Worm (Caenorhabditis elegans) whole organism, mixed stage, embryonic: Measurements from ENCODE around the gene F19B10.1.

Experiments used
- blmp-1 ChIP-seq: fragments of 150-350 bp; optimal IDR thresholded peaks from 2 replicates; lab custom pipeline; 2014; ENCODE audit warnings: missing biosample characterization, missing genetic modification characterization
- ces-1 ChIP-seq: fragments of 150-350 bp; optimal IDR thresholded peaks from 2 replicates; lab custom pipeline; 2014; ENCODE audit warnings: missing biosample characterization, missing genetic modification reagents, missing genetic modification characterization
- lsy-2 ChIP-seq: fragments of 150-350 bp; optimal IDR thresholded peaks from 2 replicates; lab custom pipeline; 2014; ENCODE audit warnings: missing biosample characterization, missing genetic modification characterization
- nhr-28 ChIP-seq: fragments of 150-350 bp; optimal IDR thresholded peaks from 2 replicates; lab custom pipeline; 2014; ENCODE audit warnings: missing biosample characterization, missing genetic modification characterization
- sptf-1 ChIP-seq: sonication (generic microtip); optimal IDR thresholded peaks from 2 replicates; lab custom pipeline; 2017; ENCODE audit warnings: mild to moderate bottlenecking, missing genetic modification characterization, moderate library complexity, missing compliant biosample characterization
- unc-62 ChIP-seq: fragments of 150-350 bp; optimal IDR thresholded peaks from 2 replicates; lab custom pipeline; 2014; ENCODE audit warnings: missing biosample characterization, missing genetic modification reagents, missing genetic modification characterization

- TF ChIP-seq unc-62 (no peak), nhr-28 (no peak), lsy-2 (tag; lab: Kevin White, UChicago) (no peak), blmp-1 (tag; lab: Kevin White, UChicago) (no peak), ces-1 (GFP tag; lab: Kevin White, UChicago) (no peak), sptf-1 (tag; lab: Kevin White, UChicago) (no peak)
Measured at ce11 chrII:3681365-3682083, 1.5 kb upstream of the F19B10.1 start, which contains the start of gene F19B10.10.
